Fruit fly (Drosophila melanogaster): ENCODE results near the gene CG15760.

dm6 chrX:13679565-13679964 lies 10.1 kb downstream of the CG15760 start:
- TF ChIP-seq CG8478 (optimal IDR thresholded peaks at IDR 0.05) (no peak), CTCF (optimal IDR thresholded peaks at IDR 0.05) (no peak)

Measured in S2 (cell line).